Worm (Caenorhabditis elegans) whole organism, young adult: ENCODE results near the gene T04H1.13.

Experiments
- B0336.3 ChIP-seq: fragments of 200-800 bp; sonication (Bioruptor generic); IDR thresholded peaks from 2 replicates; pipeline ENCODE4 v1.3.6; 2022; ENCODE audit warnings: missing genetic modification characterization, missing compliant biosample characterization
- D2030.7 ChIP-seq: fragments of 200-800 bp; sonication (Bioruptor generic); IDR thresholded peaks from 2 replicates; pipeline ENCODE4 v1.3.6; 2022; ENCODE audit warnings: missing genetic modification reagents, missing genetic modification characterization, missing compliant biosample characterization
- F23B12.7 ChIP-seq: sonication (generic microtip); optimal IDR thresholded peaks from 2 replicates; lab custom pipeline; 2017; ENCODE audit warnings: missing genetic modification characterization, mild to moderate bottlenecking, missing compliant biosample characterization, antibody characterized with exemption, moderate library complexity; ENCODE audit not compliant: insufficient read depth
- F37B4.10 ChIP-seq: fragments of 200-800 bp; sonication (Bioruptor generic); IDR thresholded peaks from 2 replicates; pipeline ENCODE4 v1.3.6; 2022; ENCODE audit warnings: missing genetic modification characterization, missing compliant biosample characterization
- F52B5.7 ChIP-seq: sonication (generic microtip); optimal IDR thresholded peaks from 2 replicates; lab custom pipeline; 2016; ENCODE audit warnings: mild to moderate bottlenecking, missing genetic modification characterization, missing compliant biosample characterization
- F57A8.1 ChIP-seq: fragments of 200-800 bp; sonication (Bioruptor generic); optimal IDR thresholded peaks from 2 replicates; lab custom pipeline; 2018; ENCODE audit warnings: mild to moderate bottlenecking, missing genetic modification characterization, moderate library complexity, missing compliant biosample characterization
- K12H6.12 ChIP-seq: fragments of 200-800 bp; sonication (Bioruptor generic); optimal IDR thresholded peaks from 2 replicates; lab custom pipeline; 2018; ENCODE audit warnings: mild to moderate bottlenecking, missing genetic modification characterization, missing compliant biosample characterization
- T07F8.4 ChIP-seq: sonication (generic microtip); optimal IDR thresholded peaks from 2 replicates; lab custom pipeline; 2016; ENCODE audit warnings: mild to moderate bottlenecking, missing genetic modification characterization, moderate library complexity, missing compliant biosample characterization
- Y56A3A.18 ChIP-seq: fragments of 200-800 bp; sonication (Bioruptor generic); IDR thresholded peaks from 2 replicates; pipeline ENCODE4 v1.3.6; 2022; ENCODE audit warnings: missing genetic modification reagents, missing genetic modification characterization, missing compliant biosample characterization
- Y67H2A.10 ChIP-seq: fragments of 200-800 bp; sonication (Bioruptor generic); conservative IDR thresholded peaks from 2 replicates; pipeline ENCODE4 v1.3.6; 2022; ENCODE audit warnings: missing genetic modification reagents, missing genetic modification characterization, missing compliant biosample characterization
- ZK185.1 ChIP-seq: sonication (generic microtip); optimal IDR thresholded peaks from 2 replicates; lab custom pipeline; 2016; ENCODE audit warnings: mild to moderate bottlenecking, missing genetic modification characterization, missing compliant biosample characterization; ENCODE audit not compliant: poor library complexity, severe bottlenecking
- akir-1 ChIP-seq: fragments of 200-800 bp; sonication (Bioruptor generic); optimal IDR thresholded peaks from 2 replicates; lab custom pipeline; 2018; ENCODE audit warnings: mild to moderate bottlenecking, missing genetic modification characterization, moderate library complexity, missing compliant biosample characterization
- aptf-2 ChIP-seq: fragments of 200-800 bp; sonication (Bioruptor generic); conservative IDR thresholded peaks from 2 replicates; pipeline ENCODE4 v1.3.6; 2022; ENCODE audit warnings: missing genetic modification reagents, missing genetic modification characterization, missing compliant biosample characterization
- attf-6 ChIP-seq: fragments of 200-800 bp; sonication (Bioruptor generic); IDR thresholded peaks from 2 replicates; pipeline ENCODE4 v1.3.6; 2022; ENCODE audit warnings: missing genetic modification reagents, missing genetic modification characterization, missing compliant biosample characterization
- bed-1 ChIP-seq: fragments of 200-800 bp; sonication (Bioruptor generic); IDR thresholded peaks from 2 replicates; pipeline ENCODE4 v1.3.6; 2022; ENCODE audit warnings: missing genetic modification reagents, missing genetic modification characterization, missing compliant biosample characterization
- bed-2 ChIP-seq: fragments of 200-800 bp; sonication (Bioruptor generic); IDR thresholded peaks from 2 replicates; pipeline ENCODE4 v1.3.6; 2022; ENCODE audit warnings: missing genetic modification reagents, missing genetic modification characterization, missing compliant biosample characterization
- ceh-27 ChIP-seq: fragments of 200-800 bp; sonication (Bioruptor generic); optimal IDR thresholded peaks from 2 replicates; lab custom pipeline; 2018; ENCODE audit warnings: mild to moderate bottlenecking, missing genetic modification characterization, moderate library complexity, missing compliant biosample characterization
- ceh-40 ChIP-seq: fragments of 200-800 bp; sonication (Bioruptor generic); IDR thresholded peaks from 2 replicates; pipeline ENCODE4 v1.3.6; 2022; ENCODE audit warnings: missing genetic modification characterization, missing compliant biosample characterization
- ceh-58 ChIP-seq: fragments of 200-800 bp; sonication (Bioruptor generic); IDR thresholded peaks from 2 replicates; pipeline ENCODE4 v1.3.6; 2022; ENCODE audit warnings: missing genetic modification characterization, missing compliant biosample characterization
- ceh-91 ChIP-seq: fragments of 200-800 bp; sonication (Bioruptor generic); IDR thresholded peaks from 2 replicates; pipeline ENCODE4 v1.3.6; 2022; ENCODE audit warnings: missing genetic modification reagents, missing genetic modification characterization, missing compliant biosample characterization
- chd-7 ChIP-seq: sonication (generic microtip); optimal IDR thresholded peaks from 2 replicates; lab custom pipeline; 2016; ENCODE audit warnings: mild to moderate bottlenecking, missing genetic modification characterization, moderate library complexity, missing compliant biosample characterization
- die-1 ChIP-seq: sonication (generic microtip); optimal IDR thresholded peaks from 2 replicates; lab custom pipeline; 2016; ENCODE audit warnings: missing genotype, mild to moderate bottlenecking, missing genetic modification characterization, missing compliant biosample characterization
- egl-18 ChIP-seq: fragments of 200-800 bp; sonication (Bioruptor generic); IDR thresholded peaks from 2 replicates; pipeline ENCODE4 v1.3.6; 2022; ENCODE audit warnings: missing genetic modification reagents, missing genetic modification characterization, missing compliant biosample characterization
- ets-4 ChIP-seq: fragments of 200-800 bp; sonication (Bioruptor generic); optimal IDR thresholded peaks from 2 replicates; lab custom pipeline; 2018; ENCODE audit warnings: mild to moderate bottlenecking, missing genetic modification characterization, missing compliant biosample characterization
- fkh-3 ChIP-seq: sonication (generic microtip); optimal IDR thresholded peaks from 2 replicates; lab custom pipeline; 2016; ENCODE audit warnings: mild to moderate bottlenecking, missing genetic modification characterization, missing compliant biosample characterization
- hlh-12 ChIP-seq: sonication (generic microtip); optimal IDR thresholded peaks from 2 replicates; lab custom pipeline; 2016; ENCODE audit warnings: missing genetic modification characterization, missing compliant biosample characterization
- hrde-1 ChIP-seq: sonication (generic microtip); optimal IDR thresholded peaks from 2 replicates; lab custom pipeline; 2016; ENCODE audit warnings: missing genetic modification characterization, mild to moderate bottlenecking, missing compliant biosample characterization, moderate library complexity, missing genotype, missing genetic modification reagents, borderline replicate concordance
- hsf-1 ChIP-seq: fragments of 200-800 bp; sonication (Bioruptor generic); IDR thresholded peaks from 2 replicates; pipeline ENCODE4 v1.3.6; 2022; ENCODE audit warnings: missing genetic modification reagents, missing genetic modification characterization, missing compliant biosample characterization
- lag-1 ChIP-seq: fragments of 200-800 bp; sonication (Bioruptor generic); IDR thresholded peaks from 2 replicates; pipeline ENCODE4 v1.3.6; 2022; ENCODE audit warnings: missing genetic modification reagents, missing genetic modification characterization, missing compliant biosample characterization
- let-607 ChIP-seq, 2 experiments: fragments of 200-800 bp in 1 of 2; sonication (Bioruptor generic) in 1 of 2; sonication (generic microtip) in 1 of 2; optimal IDR thresholded peaks; 2 replicates each; lab custom pipeline; 2016 to 2018; ENCODE audit warnings: mild to moderate bottlenecking in 2 of 2, missing compliant biosample characterization in 2 of 2, missing genetic modification characterization in 2 of 2, moderate library complexity in 2 of 2, missing genotype in 1 of 2
- lin-26 ChIP-seq: fragments of 200-800 bp; sonication (Bioruptor generic); IDR thresholded peaks from 2 replicates; pipeline ENCODE4 v1.3.6; 2022; ENCODE audit warnings: missing genetic modification reagents, missing genetic modification characterization, missing compliant biosample characterization
- lin-35 ChIP-seq, 3 experiments: fragments of 150-350 bp in 2 of 3; sonication (generic microtip) in 1 of 3; optimal IDR thresholded peaks; 2 replicates each; lab custom pipeline; 2014 to 2018; ENCODE audit warnings: missing biosample characterization in 3 of 3, missing genetic modification characterization in 3 of 3, missing genetic modification reagents in 3 of 3
- lir-1 ChIP-seq: fragments of 200-800 bp; sonication (Bioruptor generic); conservative IDR thresholded peaks from 2 replicates; pipeline ENCODE4 v1.3.6; 2022; ENCODE audit warnings: missing genetic modification reagents, missing genetic modification characterization, missing compliant biosample characterization
- lsl-1 ChIP-seq: fragments of 200-800 bp; sonication (Bioruptor generic); optimal IDR thresholded peaks from 2 replicates; lab custom pipeline; 2018; ENCODE audit warnings: mild to moderate bottlenecking, missing genetic modification characterization, moderate library complexity, missing compliant biosample characterization
- mel-28 ChIP-seq: sonication (generic microtip); optimal IDR thresholded peaks from 2 replicates; lab custom pipeline; 2016; ENCODE audit warnings: borderline replicate concordance, mild to moderate bottlenecking, missing genetic modification characterization, missing compliant biosample characterization
- mes-4 ChIP-seq: sonication (generic microtip); optimal IDR thresholded peaks from 2 replicates; lab custom pipeline; 2016; ENCODE audit warnings: missing genotype, missing genetic modification characterization, missing compliant biosample characterization
- nfya-1 ChIP-seq: sonication (generic microtip); optimal IDR thresholded peaks from 2 replicates; lab custom pipeline; 2017; ENCODE audit warnings: antibody characterized with exemption, missing compliant biosample characterization, missing genetic modification characterization, borderline replicate concordance; ENCODE audit not compliant: insufficient read depth
- nhr-120 ChIP-seq: fragments of 200-800 bp; sonication (Bioruptor generic); IDR thresholded peaks from 2 replicates; pipeline ENCODE4 v1.3.6; 2022; ENCODE audit warnings: missing genetic modification characterization, missing compliant biosample characterization
- nhr-90 ChIP-seq: sonication (generic microtip); optimal IDR thresholded peaks from 2 replicates; lab custom pipeline; 2016; ENCODE audit warnings: missing genotype, mild to moderate bottlenecking, missing genetic modification characterization, missing compliant biosample characterization
- pbrm-1 ChIP-seq: fragments of 200-800 bp; sonication (Bioruptor generic); IDR thresholded peaks from 2 replicates; pipeline ENCODE4 v1.3.6; 2022; ENCODE audit warnings: missing genetic modification reagents, missing genetic modification characterization, missing compliant biosample characterization
- rec-8 ChIP-seq, 2 experiments: sonication (generic microtip); optimal IDR thresholded peaks; 2 replicates each; lab custom pipeline; 2016; ENCODE audit warnings: mild to moderate bottlenecking in 2 of 2, missing genetic modification characterization in 2 of 2, missing genetic modification reagents in 2 of 2, missing genotype in 2 of 2, missing biosample characterization in 1 of 2, missing compliant biosample characterization in 1 of 2, moderate library complexity in 1 of 2
- sdz-38 ChIP-seq: sonication (generic microtip); optimal IDR thresholded peaks from 2 replicates; lab custom pipeline; 2016; ENCODE audit warnings: missing genotype, missing genetic modification characterization, missing compliant biosample characterization
- snpc-3.4 ChIP-seq: sonication (generic microtip); optimal IDR thresholded peaks from 2 replicates; lab custom pipeline; 2017; ENCODE audit warnings: missing genetic modification characterization, mild to moderate bottlenecking, missing compliant biosample characterization, antibody characterized with exemption, moderate library complexity, missing genotype, missing genetic modification reagents
- tbp1 ChIP-seq: fragments of 200-800 bp; sonication (Bioruptor generic); optimal IDR thresholded peaks from 2 replicates; lab custom pipeline; 2018; ENCODE audit warnings: mild to moderate bottlenecking, missing genetic modification characterization, missing compliant biosample characterization
- unc-130 ChIP-seq: sonication (generic microtip); optimal IDR thresholded peaks from 2 replicates; lab custom pipeline; 2016; ENCODE audit warnings: missing genetic modification reagents, missing genetic modification characterization, missing compliant biosample characterization
- unc-62 ChIP-seq: fragments of 150-350 bp; optimal IDR thresholded peaks from 2 replicates; lab custom pipeline; 2014; ENCODE audit warnings: missing biosample characterization, missing genetic modification reagents, missing genetic modification characterization
- ztf-25 ChIP-seq: fragments of 200-800 bp; sonication (Bioruptor generic); IDR thresholded peaks from 2 replicates; pipeline ENCODE4 v1.3.6; 2022; ENCODE audit warnings: missing genetic modification reagents, missing genetic modification characterization, missing compliant biosample characterization
- ztf-26 ChIP-seq: sonication (generic microtip); optimal IDR thresholded peaks from 2 replicates; lab custom pipeline; 2017; ENCODE audit warnings: missing genetic modification characterization, missing compliant biosample characterization

The T04H1.13 gene

ce11 chrV:12291587-12291986, 46.8 kb upstream of the T04H1.13 start, which contains the start of the genes srpa-68 and srh-16 (continued):
- no peak for TF ChIP-seq ztf-25 (GFP tag; lab: Robert Waterston, UW)
- TF ChIP-seq mes-4 (tag; lab: Kevin White, UChicago) = no peak
- no peak for TF ChIP-seq Y67H2A.10 (GFP tag; lab: Robert Waterston, UW)
- TF ChIP-seq F37B4.10 (GFP tag; lab: Robert Waterston, UW) = no peak
- TF ChIP-seq T07F8.4 = no peak
- no peak for TF ChIP-seq bed-2 (GFP tag; lab: Robert Waterston, UW)
- no peak for TF ChIP-seq ceh-58 (GFP tag; lab: Robert Waterston, UW)
- peak; percentile 66 for TF ChIP-seq ZK185.1 (tag; lab: Kevin White, UChicago)
- TF ChIP-seq ets-4 (GFP tag; lab: Kevin White, UChicago) = no peak
- TF ChIP-seq unc-130 (GFP tag; lab: Kevin White, UChicago) = peak; percentile 23
- 0 out of 2 replicates have a peak, but pooled peaks have one; percentile 41 for TF ChIP-seq lir-1 (GFP tag; lab: Robert Waterston, UW)
- TF ChIP-seq egl-18 = no peak
- peak; percentile 82 for TF ChIP-seq F23B12.7 (tag; lab: Kevin White, UChicago)
- no peak for TF ChIP-seq nfya-1
- TF ChIP-seq mel-28 = no peak
- no peak for TF ChIP-seq sdz-38
- TF ChIP-seq lag-1 = no peak
- no peak for TF ChIP-seq fkh-3 (tag; lab: Kevin White, UChicago)
- no peak for TF ChIP-seq chd-7
- TF ChIP-seq ceh-91 (GFP tag; lab: Robert Waterston, UW) = no peak
- TF ChIP-seq rec-8 (tag; optimal IDR thresholded peaks at IDR 0.05; lab: Kevin White, UChicago) = peak in 1 of 2 experiments; percentile 30
- peak; percentile 70 for TF ChIP-seq snpc-3.4 (tag; lab: Kevin White, UChicago)
- TF ChIP-seq K12H6.12 (tag; lab: Kevin White, UChicago) = peak; percentile 49
- peak; percentile 59 for TF ChIP-seq ztf-26 (tag; lab: Kevin White, UChicago)
- no peak for TF ChIP-seq aptf-2
- peak; percentile 68 for TF ChIP-seq lsl-1 (GFP tag; lab: Kevin White, UChicago)
- TF ChIP-seq tbp1 (GFP tag; lab: Kevin White, UChicago) = peak; percentile 67
- no peak for TF ChIP-seq bed-1 (GFP tag; lab: Robert Waterston, UW)
- TF ChIP-seq ceh-27 (GFP tag; lab: Kevin White, UChicago) = peak; percentile 50
- TF ChIP-seq Y56A3A.18 (GFP tag; lab: Robert Waterston, UW) = peak; percentile 93
- no peak for TF ChIP-seq lin-26
- TF ChIP-seq nhr-90 (tag; lab: Kevin White, UChicago) = peak; percentile 12
- no peak for TF ChIP-seq F57A8.1 (GFP tag; lab: Kevin White, UChicago)
- peak; percentile 82 to 94 for TF ChIP-seq let-607 (tag; optimal IDR thresholded peaks at IDR 0.05; lab: Kevin White, UChicago)
- TF ChIP-seq ceh-40 (GFP tag; lab: Robert Waterston, UW) = no peak
- peak; percentile 23 for TF ChIP-seq die-1 (tag; lab: Kevin White, UChicago)
- no peak for TF ChIP-seq akir-1 (GFP tag; lab: Kevin White, UChicago)
- no peak for TF ChIP-seq hsf-1
- TF ChIP-seq F52B5.7 = no peak
- no peak for TF ChIP-seq nhr-120 (GFP tag; lab: Robert Waterston, UW)
- TF ChIP-seq B0336.3 (GFP tag; lab: Robert Waterston, UW) = peak; percentile 78
- TF ChIP-seq lin-35 (GFP tag; optimal IDR thresholded peaks at IDR 0.05; lab: Kevin White, UChicago) = peak; percentile 74 to 97 (median 91)
- no peak for TF ChIP-seq hlh-12 (tag; lab: Kevin White, UChicago)
- peak; percentile 52; the same call in 1 of the 2 replicates for TF ChIP-seq D2030.7 (GFP tag; lab: Robert Waterston, UW)
- TF ChIP-seq hrde-1 = no peak
- 0 out of 2 replicates have a peak, but pooled peaks have one; percentile 34 for TF ChIP-seq attf-6 (GFP tag; lab: Robert Waterston, UW)
- no peak for TF ChIP-seq unc-62
- TF ChIP-seq pbrm-1 = peak; percentile 88
